Worm (Caenorhabditis elegans) whole organism, midembryonic: ENCODE results near the gene sec-24.1.
A peak's percentile ranks its signal among the peaks of the same experiment; 100 is the strongest.

Experiments
- T22C8.4 ChIP-seq: fragments of 200-800 bp; sonication (Bioruptor generic); IDR thresholded peaks from 2 replicates; pipeline ENCODE4 v1.3.6; 2022; ENCODE audit warnings: missing genetic modification characterization, missing compliant biosample characterization
- cog-1 ChIP-seq: sonication (generic microtip); optimal IDR thresholded peaks from 2 replicates; lab custom pipeline; 2016; ENCODE audit warnings: missing genetic modification characterization, missing compliant biosample characterization
- flt-1 ChIP-seq: fragments of 200-800 bp; sonication (Bioruptor generic); IDR thresholded peaks from 2 replicates; pipeline ENCODE4 v1.3.6; 2022; ENCODE audit warnings: missing genetic modification characterization, missing compliant biosample characterization
- klf-2 ChIP-seq: fragments of 200-800 bp; sonication (Bioruptor generic); conservative IDR thresholded peaks from 2 replicates; pipeline ENCODE4 v1.3.6; 2022; ENCODE audit warnings: missing genetic modification reagents, missing genetic modification characterization, missing compliant biosample characterization
- med-1 ChIP-seq: sonication (generic microtip); optimal IDR thresholded peaks from 2 replicates; lab custom pipeline; 2017; ENCODE audit warnings: missing genetic modification characterization, mild to moderate bottlenecking, missing compliant biosample characterization, antibody characterized with exemption, missing genetic modification reagents; ENCODE audit not compliant: insufficient read depth
- ref-1 ChIP-seq: fragments of 200-800 bp; sonication (Bioruptor generic); conservative IDR thresholded peaks from 2 replicates; pipeline ENCODE4 v1.3.6; 2022; ENCODE audit warnings: missing genetic modification reagents, missing genetic modification characterization, missing compliant biosample characterization
- tab-1 ChIP-seq: fragments of 200-800 bp; sonication (Bioruptor generic); IDR thresholded peaks from 2 replicates; pipeline ENCODE4 v1.3.6; 2022; ENCODE audit warnings: missing genetic modification characterization, missing compliant biosample characterization
- ztf-23 ChIP-seq: fragments of 200-800 bp; sonication (Bioruptor generic); IDR thresholded peaks from 2 replicates; pipeline ENCODE4 v1.3.6; 2022; ENCODE audit warnings: missing genetic modification reagents, missing genetic modification characterization, missing compliant biosample characterization
- ztf-29 ChIP-seq: fragments of 200-800 bp; sonication (Bioruptor generic); IDR thresholded peaks from 2 replicates; pipeline ENCODE4 v1.3.6; 2022; ENCODE audit warnings: missing genetic modification reagents, missing genetic modification characterization, missing compliant biosample characterization

Gene sec-24.1

DNA sequence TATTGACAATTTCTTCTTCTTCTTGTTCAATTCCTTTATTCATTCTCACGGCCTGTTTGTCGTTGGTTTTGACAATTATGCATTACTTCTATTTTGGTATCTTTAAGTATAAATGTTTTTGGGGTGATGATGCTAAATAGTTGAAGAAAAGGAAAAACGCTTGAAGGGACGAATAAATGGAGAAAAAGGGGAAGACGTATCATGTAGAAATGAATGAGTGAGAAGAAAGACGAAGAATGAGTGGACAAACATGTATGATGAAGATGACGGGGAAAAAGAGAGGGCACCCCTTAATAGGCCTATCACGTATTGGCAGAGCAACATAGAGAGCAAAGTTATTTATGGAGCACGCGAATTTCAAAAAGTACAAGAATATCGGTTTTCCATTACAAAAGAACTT, 17.3 kb downstream of the sec-24.1 start, which contains the start of gene M04B2.7:
M04B2.7 (minus strand) TSS at position 101 of the 400 bp plus-strand sequence.
- TF ChIP-seq ztf-29 (GFP tag; lab: Robert Waterston, UW) (no peak), cog-1 (tag; lab: Kevin White, UChicago) (no peak), klf-2 (no peak), ztf-23 (GFP tag; lab: Robert Waterston, UW) (no peak), ref-1 (GFP tag; lab: Robert Waterston, UW) (no peak), flt-1 (GFP tag; lab: Robert Waterston, UW) (no peak), tab-1 (no peak), med-1 (GFP tag; lab: Kevin White, UChicago) (no peak), T22C8.4 (GFP tag; lab: Robert Waterston, UW) (no peak)

DNA sequence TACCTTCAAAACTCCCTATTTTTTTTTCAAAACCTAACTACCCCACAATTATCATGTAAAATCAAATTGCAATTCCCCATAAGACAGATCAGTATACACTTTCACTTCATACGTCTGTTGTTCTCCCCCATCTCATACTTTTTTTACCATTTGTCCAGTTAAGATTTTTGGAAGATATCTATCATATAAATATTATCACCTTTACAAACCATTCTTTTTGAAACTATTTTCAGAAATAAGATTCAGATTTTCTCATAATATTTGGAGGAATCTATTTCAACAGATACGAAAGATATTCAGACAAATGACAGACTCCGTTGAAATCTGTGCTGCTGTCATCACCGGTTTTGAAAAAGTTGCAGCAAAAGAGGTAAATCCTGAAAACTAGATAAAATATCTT, 38.2 kb downstream of the sec-24.1 start, which contains the start of gene M04B2.2:
M04B2.2 (plus strand) TSS at position 301 of the 400 bp plus-strand sequence.
- TF ChIP-seq klf-2: no peak
- no peak for TF ChIP-seq flt-1 (GFP tag; lab: Robert Waterston, UW)
- TF ChIP-seq cog-1 (tag; lab: Kevin White, UChicago): no peak
- TF ChIP-seq ztf-29 (GFP tag; lab: Robert Waterston, UW): no peak
- no peak for TF ChIP-seq ref-1 (GFP tag; lab: Robert Waterston, UW)
- TF ChIP-seq med-1 (GFP tag; lab: Kevin White, UChicago): no peak
- no peak for TF ChIP-seq tab-1
- TF ChIP-seq T22C8.4 (GFP tag; lab: Robert Waterston, UW): no peak
- no peak for TF ChIP-seq ztf-23 (GFP tag; lab: Robert Waterston, UW)

DNA sequence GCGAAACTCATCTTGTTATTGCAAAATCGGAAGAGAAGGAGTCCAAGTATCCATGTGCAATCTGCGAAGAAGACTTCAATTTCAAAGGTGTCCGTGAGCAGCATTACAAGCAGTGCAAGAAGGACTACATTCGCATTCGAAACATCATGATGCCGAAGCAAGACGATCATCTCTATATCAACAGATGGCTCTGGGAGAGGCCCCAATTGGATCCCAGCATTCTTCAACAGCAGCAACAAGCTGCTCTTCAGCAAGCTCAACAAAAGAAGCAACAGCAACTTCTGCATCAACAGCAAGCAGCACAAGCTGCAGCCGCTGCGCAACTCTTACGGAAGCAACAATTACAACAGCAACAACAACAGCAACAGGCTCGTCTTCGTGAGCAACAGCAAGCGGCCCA, 39.8 kb downstream of the sec-24.1 start:
- TF ChIP-seq tab-1 (no peak), flt-1 (GFP tag; lab: Robert Waterston, UW) (no peak), med-1 (GFP tag; lab: Kevin White, UChicago) (no peak), cog-1 (tag; lab: Kevin White, UChicago) (no peak), T22C8.4 (GFP tag; lab: Robert Waterston, UW) (no peak), ztf-23 (GFP tag; lab: Robert Waterston, UW) (no peak), ztf-29 (GFP tag; lab: Robert Waterston, UW) (no peak), klf-2 (no peak), ref-1 (GFP tag; lab: Robert Waterston, UW) (no peak)

DNA sequence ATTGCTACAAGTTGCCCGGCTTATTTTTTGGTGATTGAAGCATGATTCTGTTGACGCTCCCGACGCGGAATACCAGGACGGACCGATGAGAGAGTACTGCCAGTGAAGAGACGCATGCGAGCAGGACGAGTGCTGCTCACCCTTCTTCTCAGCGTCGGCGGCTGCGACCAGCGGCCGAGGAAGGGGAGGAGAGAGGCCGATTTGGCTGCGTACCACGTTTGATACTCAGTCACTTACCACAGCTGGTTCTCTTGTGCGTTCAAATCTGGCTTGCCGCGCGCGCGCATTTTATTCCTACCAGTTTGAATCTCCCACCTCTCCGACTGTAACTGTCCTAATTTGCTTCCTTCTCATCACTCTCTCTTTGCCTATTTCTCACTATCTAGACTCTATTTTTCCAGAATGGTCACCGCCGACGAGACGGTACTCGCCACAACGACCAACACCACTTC, 41.7 kb downstream of the sec-24.1 start, which contains the start of gene mep-1:
mep-1 (plus strand) TSS at position 402 of the 452 bp plus-strand sequence.
- TF ChIP-seq ztf-29 (GFP tag; lab: Robert Waterston, UW) (peak; percentile 11; the same call in 1 of the 2 replicates), ztf-23 (GFP tag; lab: Robert Waterston, UW) (no peak), cog-1 (tag; lab: Kevin White, UChicago) (peak; percentile 31), flt-1 (GFP tag; lab: Robert Waterston, UW) (peak; percentile 64; the same call in 1 of the 2 replicates), klf-2 (0 out of 2 replicates have a peak, but pooled peaks have one; percentile 32)

DNA sequence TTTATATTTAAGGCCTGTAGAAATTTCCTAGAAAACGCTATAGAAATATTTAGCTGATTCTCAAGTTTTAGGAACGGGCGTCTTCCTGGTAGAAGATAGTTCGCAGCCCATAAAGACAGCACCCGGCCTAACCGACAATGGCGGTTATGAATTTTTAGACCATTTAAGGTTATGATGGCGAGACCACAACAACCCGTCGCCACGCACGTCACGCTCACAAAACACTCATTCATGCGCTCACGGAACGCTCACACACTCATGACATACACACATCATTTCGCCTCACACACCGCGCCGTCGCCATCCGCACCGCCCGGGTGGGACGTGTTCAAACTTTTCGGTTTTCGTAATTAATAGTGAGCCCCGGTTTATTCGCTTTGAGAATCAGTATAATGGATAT, 42.3 kb downstream of the sec-24.1 start:
- no peak for TF ChIP-seq klf-2
- no peak for TF ChIP-seq ztf-23 (GFP tag; lab: Robert Waterston, UW)
- no peak for TF ChIP-seq cog-1 (tag; lab: Kevin White, UChicago)
- no peak for TF ChIP-seq tab-1
- no peak for TF ChIP-seq med-1 (GFP tag; lab: Kevin White, UChicago)
- TF ChIP-seq ztf-29 (GFP tag; lab: Robert Waterston, UW): no peak
- no peak for TF ChIP-seq T22C8.4 (GFP tag; lab: Robert Waterston, UW)
- TF ChIP-seq flt-1 (GFP tag; lab: Robert Waterston, UW): no peak
- TF ChIP-seq ref-1 (GFP tag; lab: Robert Waterston, UW): no peak

DNA sequence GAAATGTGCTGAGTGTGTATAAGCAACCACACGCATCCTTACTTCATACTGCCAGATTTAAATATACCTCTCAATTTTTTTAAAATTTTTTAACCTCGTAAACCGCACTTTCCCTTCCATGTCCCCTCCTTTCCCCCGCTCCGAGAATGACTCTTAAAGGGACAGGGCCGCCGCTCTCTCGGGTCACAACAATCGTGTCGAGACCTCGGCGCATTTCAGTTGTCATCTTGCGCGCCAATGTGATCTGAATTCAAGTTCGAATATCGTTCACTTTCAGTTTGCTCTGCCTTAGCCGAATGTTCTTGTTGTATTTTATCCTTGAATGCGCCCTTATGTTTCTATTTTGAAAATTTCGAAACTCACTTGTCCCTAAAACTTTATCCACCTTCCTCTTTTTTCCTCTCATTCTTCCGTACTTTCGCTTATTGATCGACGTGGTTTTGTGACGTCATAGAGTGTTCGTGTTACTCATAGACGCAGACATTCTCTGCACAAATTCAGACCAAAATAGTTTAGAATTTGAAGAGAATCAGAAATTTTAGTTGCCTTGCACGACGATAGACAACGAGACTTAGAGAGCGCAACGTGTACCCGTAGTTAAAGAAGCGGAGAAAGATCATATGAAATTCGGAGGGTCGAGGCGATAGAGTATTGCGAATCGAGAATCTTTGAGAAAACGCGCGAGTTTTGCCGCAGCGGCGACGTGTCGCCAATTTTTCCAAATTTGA, 43.6 kb downstream of the sec-24.1 start:
- TF ChIP-seq ztf-23 (GFP tag; lab: Robert Waterston, UW): 0 out of 2 replicates have a peak, but pooled peaks have one; percentile 31
- TF ChIP-seq ztf-29 (GFP tag; lab: Robert Waterston, UW): no peak
- TF ChIP-seq med-1 (GFP tag; lab: Kevin White, UChicago): no peak

DNA sequence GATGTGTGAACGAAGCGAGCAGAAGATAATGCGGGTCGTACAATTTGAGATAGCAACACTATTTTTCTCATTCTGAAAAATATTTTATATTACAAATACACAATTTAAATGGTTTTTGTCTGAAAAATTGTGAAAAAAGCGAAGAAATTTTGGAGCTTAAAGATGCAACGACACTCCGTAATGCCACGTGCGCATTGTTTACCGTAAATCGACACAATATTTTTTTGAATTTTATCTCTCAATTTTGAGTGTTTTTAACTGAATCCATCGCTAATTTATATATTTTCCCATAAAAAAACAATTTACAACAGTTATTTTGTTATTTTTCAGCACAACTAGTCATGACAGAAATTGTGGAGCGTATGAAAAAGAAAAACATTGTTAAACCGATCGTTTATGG, 45.0 kb downstream of the sec-24.1 start, which contains the start of the genes M04B2.4 and gfl-1:
M04B2.4 (minus strand) TSS at position 72 of the 400 bp plus-strand sequence.
gfl-1 (plus strand) TSS at position 331 of the 400 bp plus-strand sequence.
- TF ChIP-seq ref-1 (GFP tag; lab: Robert Waterston, UW) (no peak), tab-1 (no peak), ztf-29 (GFP tag; lab: Robert Waterston, UW) (no peak), flt-1 (GFP tag; lab: Robert Waterston, UW) (no peak), T22C8.4 (GFP tag; lab: Robert Waterston, UW) (no peak), cog-1 (tag; lab: Kevin White, UChicago) (no peak), klf-2 (no peak), med-1 (GFP tag; lab: Kevin White, UChicago) (no peak), ztf-23 (GFP tag; lab: Robert Waterston, UW) (no peak)
